Fruit fly (Drosophila melanogaster) whole organism, adult: Measurements from ENCODE around the gene scpr-C.
A peak's percentile ranks its signal among the peaks of the same experiment; 100 is the strongest.

Source experiments
- CG11617 ChIP-seq: fragments of 200-800 bp; sonication (Bioruptor generic); optimal IDR thresholded peaks from 2 replicates; lab custom pipeline; 2017; ENCODE audit warnings: mild to moderate bottlenecking, missing biosample characterization, missing genetic modification reagents, missing genetic modification characterization
- CG12768 ChIP-seq: fragments of 200-800 bp; sonication (Bioruptor generic); optimal IDR thresholded peaks from 2 replicates; lab custom pipeline; 2017; ENCODE audit warnings: missing biosample characterization, missing genetic modification characterization, mild to moderate bottlenecking, moderate library complexity, missing genetic modification reagents
- CG14711 ChIP-seq: fragments of 200-800 bp; sonication (Bioruptor generic); optimal IDR thresholded peaks from 2 replicates; lab custom pipeline; 2018; ENCODE audit warnings: missing biosample characterization, mild to moderate bottlenecking, missing genetic modification characterization, moderate library complexity
- CG1620 ChIP-seq: fragments of 200-800 bp; sonication (Bioruptor generic); optimal IDR thresholded peaks from 2 replicates; lab custom pipeline; 2016; ENCODE audit warnings: missing biosample characterization, missing genetic modification characterization
- CG33017 ChIP-seq: fragments of 200-800 bp; sonication (Bioruptor generic); optimal IDR thresholded peaks from 2 replicates; lab custom pipeline; 2018; ENCODE audit warnings: missing biosample characterization, mild to moderate bottlenecking, missing genetic modification characterization, moderate library complexity
- CG5204 ChIP-seq: fragments of 200-800 bp; sonication (Bioruptor generic); optimal IDR thresholded peaks from 2 replicates; lab custom pipeline; 2016; ENCODE audit warnings: missing biosample characterization, missing genetic modification characterization
- CG7045 ChIP-seq: fragments of 200-800 bp; sonication (Bioruptor generic); optimal IDR thresholded peaks from 2 replicates; lab custom pipeline; 2017; ENCODE audit warnings: missing biosample characterization, mild to moderate bottlenecking, missing genetic modification characterization
- CG7101 ChIP-seq: fragments of 200-800 bp; sonication (Bioruptor generic); optimal IDR thresholded peaks from 2 replicates; lab custom pipeline; 2018; ENCODE audit warnings: missing biosample characterization, mild to moderate bottlenecking, missing genetic modification characterization, moderate library complexity
- Clk ChIP-seq: fragments of 200-800 bp; sonication (Bioruptor generic); optimal IDR thresholded peaks from 2 replicates; lab custom pipeline; 2017; ENCODE audit warnings: missing biosample characterization, missing genetic modification characterization
- Crg-1 ChIP-seq: fragments of 200-800 bp; sonication (Bioruptor generic); optimal IDR thresholded peaks from 2 replicates; lab custom pipeline; 2016; ENCODE audit warnings: missing biosample characterization, missing genetic modification characterization
- Hr96 ChIP-seq: fragments of 200-800 bp; sonication (Bioruptor generic); optimal IDR thresholded peaks from 2 replicates; lab custom pipeline; 2016; ENCODE audit warnings: missing biosample characterization, missing genetic modification characterization
- Mnt ChIP-seq: fragments of 200-800 bp; sonication (Bioruptor generic); optimal IDR thresholded peaks from 2 replicates; lab custom pipeline; 2016; ENCODE audit warnings: missing biosample characterization, mild to moderate bottlenecking, missing genetic modification characterization
- bab1 ChIP-seq: fragments of 200-800 bp; sonication (Bioruptor generic); optimal IDR thresholded peaks from 3 replicates; lab custom pipeline; 2019; ENCODE audit warnings: missing biosample characterization, mild to moderate bottlenecking, missing genetic modification characterization, moderate library complexity
- cic ChIP-seq: fragments of 200-800 bp; sonication (Bioruptor generic); optimal IDR thresholded peaks from 2 replicates; lab custom pipeline; 2017; ENCODE audit warnings: missing biosample characterization, mild to moderate bottlenecking, missing genetic modification characterization, moderate library complexity
- cnc ChIP-seq, 2 experiments: fragments of >200 bp; optimal IDR thresholded peaks; 2 replicates each; lab custom pipeline; 2017
- kay ChIP-seq: fragments of 200-800 bp; sonication (Bioruptor generic); peaks from one replicate; lab custom pipeline; 2016; ENCODE audit warnings: missing biosample characterization, missing genetic modification characterization, borderline replicate concordance
- ovo ChIP-seq: fragments of 200-800 bp; sonication (Bioruptor generic); optimal IDR thresholded peaks from 2 replicates; lab custom pipeline; 2016; ENCODE audit warnings: missing biosample characterization, missing genetic modification characterization
- pad ChIP-seq: fragments of 200-800 bp; sonication (Bioruptor generic); optimal IDR thresholded peaks from 3 replicates; lab custom pipeline; 2017; ENCODE audit warnings: missing biosample characterization, missing genetic modification characterization, mild to moderate bottlenecking, moderate library complexity, missing genetic modification reagents
- tj ChIP-seq: fragments of 200-800 bp; sonication (Bioruptor generic); optimal IDR thresholded peaks from 3 replicates; lab custom pipeline; 2017; ENCODE audit warnings: missing biosample characterization, mild to moderate bottlenecking, missing genetic modification characterization, moderate library complexity
- toe ChIP-seq: fragments of 200-800 bp; sonication (Bioruptor generic); optimal IDR thresholded peaks from 2 replicates; lab custom pipeline; 2016; ENCODE audit warnings: missing biosample characterization, missing genetic modification characterization

scpr-C gene

dm6 chr3R:11230392-11230791 lies 5.1 kb downstream of the scpr-C start, which contains the start of gene GCC88:
GCC88 (minus strand) TSS chr3R:11230600.
- TF ChIP-seq CG1620 (GFP tag; lab: Kevin White, UChicago) (no peak), CG7045 (GFP tag; lab: Kevin White, UChicago) (no peak), CG12768 (GFP tag; lab: Kevin White, UChicago) (no peak), toe (GFP tag; lab: Kevin White, UChicago) (no peak), CG7101 (tag; lab: Kevin White, UChicago) (no peak), Clk (GFP tag; lab: Kevin White, UChicago) (no peak), pad (GFP tag; lab: Kevin White, UChicago) (no peak), CG14711 (tag; lab: Kevin White, UChicago) (no peak)

dm6 chr3R:11231037-11231436 lies 5.7 kb downstream of the scpr-C start:
- TF ChIP-seq CG12768 (GFP tag; lab: Kevin White, UChicago): no peak
- no peak for TF ChIP-seq tj
- TF ChIP-seq toe (GFP tag; lab: Kevin White, UChicago): no peak
- TF ChIP-seq CG33017 (tag; lab: Kevin White, UChicago): no peak
- no peak for TF ChIP-seq ovo (GFP tag; lab: Kevin White, UChicago)
- TF ChIP-seq CG7045 (GFP tag; lab: Kevin White, UChicago): no peak
- TF ChIP-seq Clk (GFP tag; lab: Kevin White, UChicago): no peak
- TF ChIP-seq bab1 (GFP tag; lab: Kevin White, UChicago): no peak
- no peak for TF ChIP-seq CG1620 (GFP tag; lab: Kevin White, UChicago)
- no peak for TF ChIP-seq Crg-1 (GFP tag; lab: Kevin White, UChicago)
- no peak for TF ChIP-seq Mnt
- TF ChIP-seq cic (GFP tag; lab: Kevin White, UChicago): no peak
- TF ChIP-seq CG5204 (GFP tag; lab: Kevin White, UChicago): no peak
- TF ChIP-seq kay (GFP tag; lab: Kevin White, UChicago): no peak
- no peak for TF ChIP-seq CG14711 (tag; lab: Kevin White, UChicago)
- no peak for TF ChIP-seq Hr96 (GFP tag; lab: Kevin White, UChicago)
- no peak for TF ChIP-seq CG7101 (tag; lab: Kevin White, UChicago)
- no peak for TF ChIP-seq CG11617 (GFP tag; lab: Kevin White, UChicago)
- TF ChIP-seq cnc (optimal IDR thresholded peaks at IDR 0.05; lab: Kevin White, UChicago): no peak

dm6 chr3R:11231705-11232261 lies 6.5 kb downstream of the scpr-C start, which contains the start of the genes CG17187 and Dph3:
CG17187 (minus strand) TSS chr3R:11231879.
Dph3 (plus strand) TSS chr3R:11231912.
- TF ChIP-seq Crg-1 (GFP tag; lab: Kevin White, UChicago) (no peak), Mnt (peak; percentile 80), bab1 (GFP tag; lab: Kevin White, UChicago) (peak; percentile 29)

- TF ChIP-seq CG33017 (tag; lab: Kevin White, UChicago) (no peak), kay (GFP tag; lab: Kevin White, UChicago) (no peak), Clk (GFP tag; lab: Kevin White, UChicago) (no peak), CG1620 (GFP tag; lab: Kevin White, UChicago) (no peak), cic (GFP tag; lab: Kevin White, UChicago) (no peak), CG5204 (GFP tag; lab: Kevin White, UChicago) (no peak)
These were observed 9.6 kb downstream of the scpr-C start, which contains the start of the genes Arfip and CG17721 for dm6 chr3R:11234918-11235371. Arfip (minus strand) TSS chr3R:11235013. CG17721 (plus strand) TSS chr3R:11235140.

dm6 chr3R:11236041-11236440 lies 10.7 kb downstream of the scpr-C start, which contains the start of gene CG31441:
CG31441 (plus strand) TSS chr3R:11236286.
- TF ChIP-seq toe (GFP tag; lab: Kevin White, UChicago) (no peak), bab1 (GFP tag; lab: Kevin White, UChicago) (peak; percentile 15), Mnt (peak; percentile 61)

dm6 chr3R:11237598-11237997 lies 12.3 kb downstream of the scpr-C start, which contains the start of gene CG31388:
CG31388 (plus strand) TSS chr3R:11237815.
- TF ChIP-seq bab1 (GFP tag; lab: Kevin White, UChicago): peak; percentile 10
- peak; percentile 34 for TF ChIP-seq Mnt
- TF ChIP-seq CG1620 (GFP tag; lab: Kevin White, UChicago): no peak
- no peak for TF ChIP-seq CG11617 (GFP tag; lab: Kevin White, UChicago)
- no peak for TF ChIP-seq CG14711 (tag; lab: Kevin White, UChicago)
- TF ChIP-seq Crg-1 (GFP tag; lab: Kevin White, UChicago): no peak

- TF ChIP-seq CG1620 (GFP tag; lab: Kevin White, UChicago) (no peak), cic (GFP tag; lab: Kevin White, UChicago) (no peak), ovo (GFP tag; lab: Kevin White, UChicago) (no peak), CG33017 (tag; lab: Kevin White, UChicago) (no peak), CG7101 (tag; lab: Kevin White, UChicago) (no peak), tj (no peak), CG7045 (GFP tag; lab: Kevin White, UChicago) (no peak)
These were observed 15.6 kb downstream of the scpr-C start, which contains the start of the genes scpr-B and scpr-A for dm6 chr3R:11240891-11241290. scpr-B (minus strand) TSS chr3R:11240991. scpr-A (plus strand) TSS chr3R:11241183.
